Fruit fly (Drosophila melanogaster) whole organism, embryonic: ENCODE results near the gene ss.

Experiments
- ATbp ChIP-seq: fragments of 200-800 bp; sonication (Bioruptor generic); optimal IDR thresholded peaks from 2 replicates; lab custom pipeline; 2017; ENCODE audit warnings: missing biosample characterization, mild to moderate bottlenecking, missing genetic modification characterization, missing genetic modification reagents
- Ada2b ChIP-seq: fragments of 200-800 bp; sonication (Bioruptor generic); IDR thresholded peaks from 2 replicates; pipeline ENCODE4 v1.3.6; 2022; ENCODE audit warnings: missing biosample characterization, missing genetic modification characterization
- Adf1 ChIP-seq: fragments of 200-800 bp; sonication (Bioruptor generic); IDR thresholded peaks from 2 replicates; pipeline ENCODE4 v1.3.6; 2022; ENCODE audit warnings: missing biosample characterization, missing genetic modification characterization
- Antp ChIP-seq: fragments of 200-800 bp; sonication (Bioruptor generic); optimal IDR thresholded peaks from 3 replicates; lab custom pipeline; 2016; ENCODE audit warnings: missing biosample characterization, missing genetic modification characterization
- BEAF-32 ChIP-seq: fragments of 200-800 bp; sonication (Bioruptor generic); optimal IDR thresholded peaks from 3 replicates; lab custom pipeline; 2017; ENCODE audit warnings: missing biosample characterization, missing genetic modification characterization, mild to moderate bottlenecking, moderate library complexity, missing genetic modification reagents
- CG10267 ChIP-seq: fragments of 200-800 bp; sonication (Bioruptor generic); optimal IDR thresholded peaks from 2 replicates; lab custom pipeline; 2018; ENCODE audit warnings: missing biosample characterization, mild to moderate bottlenecking, missing genetic modification characterization, moderate library complexity
- CG11456 ChIP-seq: fragments of 200-800 bp; sonication (Bioruptor generic); IDR thresholded peaks from 3 replicates; pipeline ENCODE4 v1.3.6; 2022; ENCODE audit warnings: missing biosample characterization, missing genetic modification characterization
- CG11504 ChIP-seq: fragments of 200-800 bp; sonication (Bioruptor generic); optimal IDR thresholded peaks from 3 replicates; lab custom pipeline; 2019; ENCODE audit warnings: missing biosample characterization, mild to moderate bottlenecking, missing genetic modification characterization, moderate library complexity
- CG12155 ChIP-seq: fragments of 200-800 bp; sonication (Bioruptor generic); optimal IDR thresholded peaks from 3 replicates; lab custom pipeline; 2016; ENCODE audit warnings: missing biosample characterization, missing genetic modification characterization
- CG12236 ChIP-seq: fragments of 200-800 bp; sonication (Bioruptor generic); optimal IDR thresholded peaks from 2 replicates; lab custom pipeline; 2016; ENCODE audit warnings: missing biosample characterization, missing genetic modification characterization
- CG1233 ChIP-seq: fragments of 200-800 bp; sonication (Bioruptor generic); optimal IDR thresholded peaks from 4 replicates; lab custom pipeline; 2018; ENCODE audit warnings: missing biosample characterization, mild to moderate bottlenecking, missing genetic modification characterization
- CG13424 ChIP-seq: fragments of 200-800 bp; sonication (Bioruptor generic); optimal IDR thresholded peaks from 2 replicates; lab custom pipeline; 2019; ENCODE audit warnings: missing biosample characterization, mild to moderate bottlenecking, missing genetic modification characterization, moderate library complexity
- CG14441 ChIP-seq: fragments of 200-800 bp; sonication (Bioruptor generic); IDR thresholded peaks from 2 replicates; pipeline ENCODE4 v1.3.6; 2022; ENCODE audit warnings: missing biosample characterization, missing genetic modification characterization
- CG15011 ChIP-seq: fragments of 200-800 bp; sonication (Bioruptor generic); optimal IDR thresholded peaks from 3 replicates; lab custom pipeline; 2018; ENCODE audit warnings: missing biosample characterization, mild to moderate bottlenecking, missing genetic modification characterization
- CG15269 ChIP-seq: fragments of 200-800 bp; sonication (Bioruptor generic); optimal IDR thresholded peaks from 2 replicates; lab custom pipeline; 2018; ENCODE audit warnings: missing biosample characterization, mild to moderate bottlenecking, missing genetic modification characterization, moderate library complexity
- CG1529 ChIP-seq: fragments of 200-800 bp; sonication (Bioruptor generic); optimal IDR thresholded peaks from 3 replicates; lab custom pipeline; 2018; ENCODE audit warnings: missing biosample characterization, missing genetic modification characterization
- CG17568 ChIP-seq: fragments of 200-800 bp; sonication (Bioruptor generic); optimal IDR thresholded peaks from 2 replicates; lab custom pipeline; 2018; ENCODE audit warnings: missing biosample characterization, mild to moderate bottlenecking, missing genetic modification characterization, moderate library complexity
- CG17912 ChIP-seq: fragments of 200-800 bp; sonication (Bioruptor generic); optimal IDR thresholded peaks from 2 replicates; lab custom pipeline; 2018; ENCODE audit warnings: missing biosample characterization, mild to moderate bottlenecking, missing genetic modification characterization
- CG2712 ChIP-seq: fragments of 200-800 bp; optimal IDR thresholded peaks from 3 replicates; lab custom pipeline; 2019; ENCODE audit warnings: missing biosample characterization, mild to moderate bottlenecking, missing genetic modification characterization, moderate library complexity
- CG8765 ChIP-seq: fragments of 200-800 bp; sonication (Bioruptor generic); IDR thresholded peaks from 2 replicates; pipeline ENCODE4 v1.3.6; 2022; ENCODE audit warnings: missing biosample characterization, missing genetic modification characterization
- CG9727 ChIP-seq: fragments of 200-800 bp; sonication (Bioruptor generic); optimal IDR thresholded peaks from 3 replicates; lab custom pipeline; 2017; ENCODE audit warnings: missing biosample characterization, mild to moderate bottlenecking, missing genetic modification characterization
- CG9797 ChIP-seq: fragments of 200-800 bp; sonication (Bioruptor generic); optimal IDR thresholded peaks from 3 replicates; lab custom pipeline; 2018; ENCODE audit warnings: missing biosample characterization, mild to moderate bottlenecking, missing genetic modification characterization
- Dbx ChIP-seq: fragments of 200-800 bp; sonication (Bioruptor generic); IDR thresholded peaks from 3 replicates; pipeline ENCODE4 v1.3.6; 2022; ENCODE audit warnings: missing biosample characterization, missing genetic modification characterization
- E2f2 ChIP-seq: fragments of 200-800 bp; sonication (Bioruptor generic); IDR thresholded peaks from 2 replicates; pipeline ENCODE4 v1.3.6; 2022; ENCODE audit warnings: missing biosample characterization, missing genetic modification characterization
- MESR4 ChIP-seq: fragments of 200-800 bp; sonication (Bioruptor generic); optimal IDR thresholded peaks from 2 replicates; lab custom pipeline; 2018; ENCODE audit warnings: missing biosample characterization, mild to moderate bottlenecking, missing genetic modification characterization, moderate library complexity
- Mrtf ChIP-seq: fragments of 200-800 bp; sonication (Bioruptor generic); IDR thresholded peaks from 3 replicates; pipeline ENCODE4 v1.3.6; 2022; ENCODE audit warnings: missing biosample characterization, missing genetic modification characterization
- NC2β ChIP-seq: fragments of 200-800 bp; sonication (Bioruptor generic); optimal IDR thresholded peaks from 2 replicates; lab custom pipeline; 2016; ENCODE audit warnings: missing biosample characterization, missing genetic modification characterization
- Optix ChIP-seq: fragments of 200-800 bp; sonication (Bioruptor generic); IDR thresholded peaks from 3 replicates; pipeline ENCODE4 v1.3.6; 2022; ENCODE audit warnings: missing biosample characterization, missing genetic modification characterization
- Pdp1 ChIP-seq, 2 experiments: fragments of 200-800 bp; sonication (Bioruptor generic); optimal IDR thresholded peaks; 3 replicates each; lab custom pipeline; 2016; ENCODE audit warnings: missing biosample characterization in 2 of 2, missing genetic modification characterization in 2 of 2, mild to moderate bottlenecking in 1 of 2, moderate library complexity in 1 of 2
- Ptx1 ChIP-seq: fragments of 200-800 bp; sonication (Bioruptor generic); IDR thresholded peaks from 2 replicates; pipeline ENCODE4 v1.3.6; 2022; ENCODE audit warnings: missing biosample characterization, missing genetic modification characterization
- Sox100B ChIP-seq: fragments of 200-800 bp; sonication (Bioruptor generic); optimal IDR thresholded peaks from 3 replicates; lab custom pipeline; 2018; ENCODE audit warnings: missing biosample characterization, mild to moderate bottlenecking, missing genetic modification characterization
- Sox102F ChIP-seq: fragments of 200-800 bp; sonication (Bioruptor generic); optimal IDR thresholded peaks from 2 replicates; lab custom pipeline; 2018; ENCODE audit warnings: missing biosample characterization, mild to moderate bottlenecking, missing genetic modification characterization, moderate library complexity
- ab ChIP-seq: fragments of 200-800 bp; sonication (Bioruptor generic); optimal IDR thresholded peaks from 2 replicates; lab custom pipeline; 2016; ENCODE audit warnings: missing biosample characterization, missing genetic modification characterization
- amos ChIP-seq: fragments of 200-800 bp; sonication (Bioruptor generic); IDR thresholded peaks from 2 replicates; pipeline ENCODE4 v1.3.6; 2022; ENCODE audit warnings: missing biosample characterization, missing genetic modification characterization; ENCODE audit not compliant: partially characterized antibody
- az2 ChIP-seq: fragments of 200-800 bp; sonication (Bioruptor generic); optimal IDR thresholded peaks from 3 replicates; lab custom pipeline; 2016; ENCODE audit warnings: missing biosample characterization, missing genetic modification characterization
- bbx ChIP-seq: fragments of 200-800 bp; sonication (Bioruptor generic); IDR thresholded peaks from 2 replicates; pipeline ENCODE4 v1.3.6; 2022; ENCODE audit warnings: missing biosample characterization, missing genetic modification characterization; ENCODE audit not compliant: partially characterized antibody
- br ChIP-seq: fragments of >200 bp; optimal IDR thresholded peaks from 2 replicates; lab custom pipeline; 2017
- cato ChIP-seq: fragments of 200-800 bp; sonication (Bioruptor generic); optimal IDR thresholded peaks from 2 replicates; lab custom pipeline; 2016; ENCODE audit warnings: missing biosample characterization, missing genetic modification characterization, borderline replicate concordance
- caup ChIP-seq: fragments of 200-800 bp; sonication (Bioruptor generic); optimal IDR thresholded peaks from 3 replicates; lab custom pipeline; 2017; ENCODE audit warnings: missing biosample characterization, mild to moderate bottlenecking, missing genetic modification characterization, moderate library complexity; ENCODE audit not compliant: severe bottlenecking
- cg ChIP-seq: fragments of 200-800 bp; sonication (Bioruptor generic); optimal IDR thresholded peaks from 3 replicates; lab custom pipeline; 2019; ENCODE audit warnings: missing biosample characterization, mild to moderate bottlenecking, missing genetic modification characterization, moderate library complexity
- ewg ChIP-seq: fragments of 200-800 bp; sonication (Bioruptor generic); optimal IDR thresholded peaks from 3 replicates; lab custom pipeline; 2017; ENCODE audit warnings: mild to moderate bottlenecking, missing biosample characterization, missing genetic modification reagents, missing genetic modification characterization
- inv ChIP-seq: fragments of 200-800 bp; sonication (Bioruptor generic); IDR thresholded peaks from 2 replicates; pipeline ENCODE4 v1.3.6; 2022; ENCODE audit warnings: missing biosample characterization, missing genetic modification characterization; ENCODE audit not compliant: partially characterized antibody
- luna ChIP-seq: fragments of 200-800 bp; sonication (Bioruptor generic); optimal IDR thresholded peaks from 2 replicates; lab custom pipeline; 2016; ENCODE audit warnings: missing biosample characterization, missing genetic modification characterization
- nerfin-2 ChIP-seq: fragments of 200-800 bp; sonication (Bioruptor generic); IDR thresholded peaks from 2 replicates; pipeline ENCODE4 v1.3.6; 2022; ENCODE audit warnings: missing biosample characterization, missing genetic modification characterization; ENCODE audit not compliant: partially characterized antibody
- schlank ChIP-seq: fragments of 200-800 bp; sonication (Bioruptor generic); optimal IDR thresholded peaks from 2 replicates; lab custom pipeline; 2018; ENCODE audit warnings: missing biosample characterization, mild to moderate bottlenecking, missing genetic modification characterization
- sens-2 ChIP-seq: fragments of 200-800 bp; sonication (Bioruptor generic); IDR thresholded peaks from 2 replicates; pipeline ENCODE4 v1.3.6; 2022; ENCODE audit warnings: missing biosample characterization, missing genetic modification characterization
- shn ChIP-seq: fragments of 200-800 bp; sonication (Bioruptor generic); optimal IDR thresholded peaks from 3 replicates; lab custom pipeline; 2016; ENCODE audit warnings: missing biosample characterization, missing genetic modification characterization
- usp ChIP-seq: fragments of >200 bp; optimal IDR thresholded peaks from 2 replicates; lab custom pipeline; 2017; ENCODE audit warnings: missing biosample characterization, missing genetic modification characterization
- vfl ChIP-seq: fragments of 200-800 bp; sonication (Bioruptor generic); optimal IDR thresholded peaks from 2 replicates; lab custom pipeline; 2016; ENCODE audit warnings: missing biosample characterization, missing genetic modification characterization
- zfh1 ChIP-seq: fragments of 200-800 bp; sonication (Bioruptor generic); IDR thresholded peaks from 3 replicates; pipeline ENCODE4 v1.3.6; 2022; ENCODE audit warnings: missing biosample characterization, missing genetic modification characterization

The ss gene

dm6 chr3R:16331809-16332343, 71.6 kb downstream of the ss start (continued):
- TF ChIP-seq CG12236 (GFP tag; lab: Kevin White, UChicago) (peak; percentile 77), E2f2 (peak; percentile 58; the same call in 1 of the 2 replicates), CG2712 (tag; lab: Kevin White, UChicago) (peak; percentile 50), NC2β (GFP tag; lab: Kevin White, UChicago) (peak; percentile 39), CG10267 (no peak), usp (GFP tag; lab: Kevin White, UChicago) (no peak), CG8765 (no peak), inv (GFP tag; lab: Robert Waterston, UW) (no peak), BEAF-32 (GFP tag; lab: Kevin White, UChicago) (no peak), amos (GFP tag; lab: Robert Waterston, UW) (no peak), CG11456 (GFP tag; lab: Robert Waterston, UW) (peak; percentile 72; the same call in 2 of the 3 replicates), az2 (GFP tag; lab: Kevin White, UChicago) (no peak), Ada2b (GFP tag; lab: Robert Waterston, UW) (peak; percentile 25; the same call in 1 of the 2 replicates), Sox102F (GFP tag; lab: Kevin White, UChicago) (peak; percentile 10), CG15269 (tag; lab: Kevin White, UChicago) (peak; percentile 40), caup (GFP tag; lab: Kevin White, UChicago) (peak; percentile 74), CG12155 (peak; percentile 1), Antp (GFP tag; lab: Kevin White, UChicago) (peak; percentile 8), Adf1 (GFP tag; lab: Robert Waterston, UW) (no peak), CG17912 (GFP tag; lab: Kevin White, UChicago) (peak; percentile 36), bbx (GFP tag; lab: Robert Waterston, UW) (no peak), shn (GFP tag; lab: Kevin White, UChicago) (peak; percentile 42), Ptx1 (GFP tag; lab: Robert Waterston, UW) (no peak), Mrtf (GFP tag; lab: Robert Waterston, UW) (no peak), Pdp1 (GFP tag; optimal IDR thresholded peaks at IDR 0.05; lab: Kevin White, UChicago) (peak; percentile 20 to 57), schlank (tag; lab: Kevin White, UChicago) (peak; percentile 67), Optix (GFP tag; lab: Robert Waterston, UW) (0 out of 3 replicates have a peak, but pooled peaks have one; percentile 36), ab (GFP tag; lab: Kevin White, UChicago) (no peak), Dbx (GFP tag; lab: Robert Waterston, UW) (peak; percentile 50; the same call in 1 of the 3 replicates), CG13424 (tag; lab: Kevin White, UChicago) (peak; percentile 45), CG15011 (GFP tag; lab: Kevin White, UChicago) (peak; percentile 52), CG11504 (tag; lab: Kevin White, UChicago) (no peak), sens-2 (GFP tag; lab: Robert Waterston, UW) (peak; percentile 23; the same call in 1 of the 2 replicates), CG17568 (GFP tag; lab: Kevin White, UChicago) (peak; percentile 87), CG9797 (GFP tag; lab: Kevin White, UChicago) (peak; percentile 21), ewg (GFP tag; lab: Kevin White, UChicago) (peak; percentile 66), Sox100B (GFP tag; lab: Kevin White, UChicago) (peak; percentile 35), zfh1 (GFP tag; lab: Robert Waterston, UW) (peak; percentile 57; the same call in 2 of the 3 replicates), cg (GFP tag; lab: Kevin White, UChicago) (no peak), CG1529 (GFP tag; lab: Kevin White, UChicago) (peak; percentile 73), CG14441 (GFP tag; lab: Robert Waterston, UW) (peak; percentile 48; the same call in 1 of the 2 replicates), nerfin-2 (no peak), vfl (GFP tag; lab: Kevin White, UChicago) (no peak), CG1233 (GFP tag; lab: Kevin White, UChicago) (peak; percentile 73), luna (GFP tag; lab: Kevin White, UChicago) (no peak), cato (GFP tag; lab: Kevin White, UChicago) (peak; percentile 62), br (lab: Kevin White, UChicago) (no peak), MESR4 (GFP tag; lab: Kevin White, UChicago) (peak; percentile 14), CG9727 (GFP tag; lab: Kevin White, UChicago) (peak; percentile 73), ATbp (GFP tag; lab: Kevin White, UChicago) (peak; percentile 83)
